Fruit fly (Drosophila melanogaster) whole organism, wandering third instar larva: ENCODE data around the gene CG14096.
A peak's percentile ranks its signal among the peaks of the same experiment; 100 is the strongest.
"Not testable (repeated sequence)": the region's sequence is repeated elsewhere in the genome, so short reads cannot be mapped to it uniquely, and the experiment has no call there.

Source experiments
- Abd-B ChIP-seq: fragments of >200 bp; optimal IDR thresholded peaks from 2 replicates; lab custom pipeline; 2017; ENCODE audit warnings: missing biosample characterization, missing genetic modification characterization
- CG32264 ChIP-seq: fragments of 200-800 bp; sonication (Bioruptor generic); optimal IDR thresholded peaks from 2 replicates; lab custom pipeline; 2016; ENCODE audit warnings: missing biosample characterization, missing genetic modification characterization
- CG9705 ChIP-seq: fragments of 200-800 bp; sonication (Bioruptor generic); optimal IDR thresholded peaks from 2 replicates; lab custom pipeline; 2018; ENCODE audit warnings: missing biosample characterization, mild to moderate bottlenecking, missing genetic modification characterization
- CrebA ChIP-seq: fragments of 200-800 bp; sonication (Bioruptor generic); optimal IDR thresholded peaks from 2 replicates; lab custom pipeline; 2016; ENCODE audit warnings: missing biosample characterization, mild to moderate bottlenecking, missing genetic modification characterization, borderline replicate concordance
- Dfd ChIP-seq: fragments of >200 bp; optimal IDR thresholded peaks from 2 replicates; lab custom pipeline; 2017; ENCODE audit warnings: missing biosample characterization, missing genetic modification characterization
- Dif ChIP-seq: fragments of 200-275, 200-300 bp; sonication (Bioruptor generic); optimal IDR thresholded peaks from 2 replicates; lab custom pipeline; 2018; ENCODE audit warnings: missing biosample characterization, missing genetic modification characterization; ENCODE audit not compliant: partially characterized antibody
- GATAd ChIP-seq: sonication (Bioruptor generic); optimal IDR thresholded peaks from 2 replicates; lab custom pipeline; 2016; ENCODE audit warnings: missing biosample characterization, missing genetic modification characterization
- HLH106 ChIP-seq: fragments of 200-800 bp; optimal IDR thresholded peaks from 3 replicates; lab custom pipeline; 2019; ENCODE audit warnings: missing biosample characterization, mild to moderate bottlenecking, missing genetic modification characterization, moderate library complexity
- Hnf4 ChIP-seq: fragments of 200-800 bp; sonication (Bioruptor generic); optimal IDR thresholded peaks from 2 replicates; lab custom pipeline; 2016; ENCODE audit warnings: missing biosample characterization, mild to moderate bottlenecking, missing genetic modification characterization
- Hr78 ChIP-seq: fragments of >200 bp; optimal IDR thresholded peaks from 2 replicates; lab custom pipeline; 2017; ENCODE audit warnings: missing biosample characterization, missing genetic modification characterization
- Hr83 ChIP-seq: fragments of 200-300 bp; sonication (Bioruptor generic); optimal IDR thresholded peaks from 2 replicates; lab custom pipeline; 2016; ENCODE audit warnings: missing biosample characterization, mild to moderate bottlenecking, missing genetic modification characterization, moderate library complexity; ENCODE audit not compliant: poor library complexity, severe bottlenecking
- Jra ChIP-seq: sonication (Bioruptor generic); optimal IDR thresholded peaks from 2 replicates; lab custom pipeline; 2016; ENCODE audit warnings: missing biosample characterization, missing genetic modification characterization
- Mio ChIP-seq: sonication (Bioruptor generic); optimal IDR thresholded peaks from 2 replicates; lab custom pipeline; 2016; ENCODE audit warnings: missing biosample characterization, missing genetic modification characterization
- Myc ChIP-seq: fragments of >200 bp; optimal IDR thresholded peaks from 2 replicates; lab custom pipeline; 2017
- N ChIP-seq: fragments of >200 bp; optimal IDR thresholded peaks from 2 replicates; lab custom pipeline; 2018; ENCODE audit warnings: missing biosample characterization, missing external identifiers, missing genetic modification characterization
- OdsH ChIP-seq: fragments of 200-800 bp; sonication (Bioruptor generic); optimal IDR thresholded peaks from 2 replicates; lab custom pipeline; 2016; ENCODE audit warnings: missing biosample characterization, mild to moderate bottlenecking, missing genetic modification characterization
- Rel ChIP-seq, 2 experiments: fragments of 200-800 bp; sonication (Bioruptor generic) in 1 of 2; optimal IDR thresholded peaks; 2 replicates in 1 of 2; 3 replicates in 1 of 2; lab custom pipeline; 2016 to 2019; ENCODE audit warnings: mild to moderate bottlenecking in 2 of 2, missing biosample characterization in 2 of 2, missing genetic modification characterization in 2 of 2, moderate library complexity in 1 of 2
- Sp1 ChIP-seq: fragments of 200-800 bp; sonication (Bioruptor generic); optimal IDR thresholded peaks from 3 replicates; lab custom pipeline; 2019; ENCODE audit warnings: missing biosample characterization, mild to moderate bottlenecking, missing genetic modification characterization, moderate library complexity
- Vsx2 ChIP-seq: fragments of 200-300, 225-300 bp; sonication (Bioruptor generic); optimal IDR thresholded peaks from 2 replicates; lab custom pipeline; 2018; ENCODE audit warnings: missing biosample characterization, missing genetic modification characterization; ENCODE audit not compliant: partially characterized antibody
- br ChIP-seq: fragments of 200-800 bp; sonication (Bioruptor generic); optimal IDR thresholded peaks from 2 replicates; lab custom pipeline; 2016; ENCODE audit warnings: missing biosample characterization, missing genetic modification characterization
- brk ChIP-seq: fragments of 200-800 bp; sonication (Bioruptor generic); optimal IDR thresholded peaks from 2 replicates; lab custom pipeline; 2016; ENCODE audit warnings: missing biosample characterization, mild to moderate bottlenecking, missing genetic modification characterization
- dl ChIP-seq, 2 experiments: fragments of 175-275, 200-275 bp in 1 of 2; fragments of 200-275 bp in 1 of 2; sonication (Bioruptor generic); optimal IDR thresholded peaks; lab custom pipeline; 2018; ENCODE audit warnings: mild to moderate bottlenecking in 2 of 2, missing biosample characterization in 2 of 2, missing genetic modification characterization in 2 of 2, moderate library complexity in 2 of 2; ENCODE audit not compliant: partially characterized antibody in 2 of 2, insufficient read depth in 1 of 2
- dmrt93B ChIP-seq: fragments of 200-800 bp; sonication (Bioruptor generic); optimal IDR thresholded peaks from 2 replicates; lab custom pipeline; 2018; ENCODE audit warnings: missing biosample characterization, mild to moderate bottlenecking, missing genetic modification characterization
- dsf ChIP-seq: sonication (Bioruptor generic); optimal IDR thresholded peaks from 2 replicates; lab custom pipeline; 2016; ENCODE audit warnings: missing biosample characterization, missing genetic modification characterization, borderline replicate concordance
- ey ChIP-seq: fragments of 200-800 bp; sonication (Bioruptor generic); optimal IDR thresholded peaks from 2 replicates; lab custom pipeline; 2016; ENCODE audit warnings: missing biosample characterization, missing genetic modification characterization
- foxo ChIP-seq, 2 experiments: fragments of 200-800 bp; sonication (Bioruptor generic); optimal IDR thresholded peaks; 2 replicates in 1 of 2; 3 replicates in 1 of 2; lab custom pipeline; 2016 to 2017; ENCODE audit warnings: missing biosample characterization in 2 of 2, missing genetic modification characterization in 2 of 2
- fru ChIP-seq: fragments of 200-800 bp; sonication (Bioruptor generic); optimal IDR thresholded peaks from 3 replicates; lab custom pipeline; 2016; ENCODE audit warnings: missing biosample characterization, mild to moderate bottlenecking, missing genetic modification characterization
- h ChIP-seq: fragments of 200-800 bp; sonication (Bioruptor generic); optimal IDR thresholded peaks from 3 replicates; lab custom pipeline; 2016; ENCODE audit warnings: missing biosample characterization, mild to moderate bottlenecking, missing genetic modification characterization
- jim ChIP-seq: fragments of 175-275, 200-325 bp; sonication (Bioruptor generic); optimal IDR thresholded peaks from 2 replicates; lab custom pipeline; 2016; ENCODE audit warnings: missing biosample characterization, mild to moderate bottlenecking, missing genetic modification characterization
- lola ChIP-seq: fragments of >200 bp; optimal IDR thresholded peaks from 2 replicates; lab custom pipeline; 2017; ENCODE audit warnings: missing biosample characterization, missing genetic modification characterization
- pan ChIP-seq: fragments of >200 bp; optimal IDR thresholded peaks from 2 replicates; lab custom pipeline; 2017
- psq ChIP-seq: fragments of 200-800 bp; sonication (Bioruptor generic); optimal IDR thresholded peaks from 3 replicates; lab custom pipeline; 2017; ENCODE audit warnings: missing biosample characterization, mild to moderate bottlenecking, missing genetic modification characterization, moderate library complexity
- rgr ChIP-seq: fragments of 200-800 bp; sonication (Bioruptor generic); optimal IDR thresholded peaks from 3 replicates; lab custom pipeline; 2016; ENCODE audit warnings: missing biosample characterization, mild to moderate bottlenecking, missing genetic modification characterization
- sage ChIP-seq: fragments of 200-800 bp; sonication (Bioruptor generic); optimal IDR thresholded peaks from 2 replicates; lab custom pipeline; 2016; ENCODE audit warnings: missing biosample characterization, mild to moderate bottlenecking, missing genetic modification characterization
- sv ChIP-seq: fragments of 200-800 bp; sonication (Bioruptor generic); optimal IDR thresholded peaks from 3 replicates; lab custom pipeline; 2016; ENCODE audit warnings: missing biosample characterization, missing genetic modification characterization
- tai ChIP-seq: sonication (Bioruptor generic); optimal IDR thresholded peaks from 2 replicates; lab custom pipeline; 2016; ENCODE audit warnings: missing biosample characterization, missing genetic modification characterization
- usp ChIP-seq: fragments of >200 bp; optimal IDR thresholded peaks from 2 replicates; lab custom pipeline; 2017; ENCODE audit warnings: missing biosample characterization, missing genetic modification characterization
- woc ChIP-seq: sonication (Bioruptor generic); optimal IDR thresholded peaks from 2 replicates; lab custom pipeline; 2016; ENCODE audit warnings: missing biosample characterization, mild to moderate bottlenecking, missing genetic modification characterization

The CG14096 gene

DNA sequence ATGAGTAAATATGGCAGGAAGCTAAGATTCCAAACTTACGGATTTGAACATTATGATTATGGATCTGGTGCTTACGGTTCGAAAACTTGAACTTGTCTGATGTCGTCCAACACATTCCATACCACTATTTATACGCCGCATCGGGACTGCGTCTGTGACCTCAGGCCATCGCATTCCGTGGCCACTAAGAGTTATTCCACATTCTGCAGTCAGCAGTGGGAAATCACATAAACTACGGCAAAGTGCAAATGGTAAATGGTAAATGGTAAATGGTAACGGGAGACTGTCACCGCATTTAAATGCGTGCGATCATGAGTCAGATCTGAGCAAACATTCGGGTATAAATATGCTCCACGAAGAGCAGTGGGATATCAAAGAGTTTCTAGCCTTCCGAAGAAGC, at the start of gene CG14096, which contains the start of gene CG32214:
CG14096 (minus strand) TSS at position 101 of the 400 bp plus-strand sequence.
CG32214 (plus strand) TSS at position 368 of the 400 bp plus-strand sequence.
- not testable (repeated sequence) for TF ChIP-seq sage; dl (GFP tag; optimal IDR thresholded peaks at IDR 0.05; lab: Kevin White, UChicago; ENCODE audit: insufficient read depth in 1 of 2, partially characterized antibody in 2 of 2); Myc (lab: Kevin White, UChicago)

dm6 chr3L:19516547-19516946, 49.7 kb upstream of the CG14096 start:
- TF ChIP-seq fru (GFP tag; lab: Kevin White, UChicago) (peak; percentile 55), h (peak; percentile 62), dsf (no peak), Myc (lab: Kevin White, UChicago) (peak; percentile 42), ey (GFP tag; lab: Kevin White, UChicago) (no peak), Dfd (GFP tag; lab: Kevin White, UChicago) (no peak), br (GFP tag; lab: Kevin White, UChicago) (peak; percentile 47), dmrt93B (GFP tag; lab: Kevin White, UChicago) (peak; percentile 84), Hr83 (GFP tag; lab: Kevin White, UChicago) (peak; percentile 83), CG32264 (GFP tag; lab: Kevin White, UChicago) (no peak), rgr (GFP tag; lab: Kevin White, UChicago) (peak; percentile 65), sv (GFP tag; lab: Kevin White, UChicago) (peak; percentile 60), N (GFP tag; lab: Kevin White, UChicago) (no peak), brk (no peak), HLH106 (tag; lab: Kevin White, UChicago) (peak; percentile 66), CG9705 (GFP tag; lab: Kevin White, UChicago) (peak; percentile 73), pan (lab: Kevin White, UChicago) (no peak), Dif (GFP tag; lab: Kevin White, UChicago) (no peak), GATAd (no peak), CrebA (GFP tag; lab: Kevin White, UChicago) (no peak), Hnf4 (no peak), tai (GFP tag; lab: Kevin White, UChicago) (no peak), Sp1 (GFP tag; lab: Kevin White, UChicago) (no peak)

DNA sequence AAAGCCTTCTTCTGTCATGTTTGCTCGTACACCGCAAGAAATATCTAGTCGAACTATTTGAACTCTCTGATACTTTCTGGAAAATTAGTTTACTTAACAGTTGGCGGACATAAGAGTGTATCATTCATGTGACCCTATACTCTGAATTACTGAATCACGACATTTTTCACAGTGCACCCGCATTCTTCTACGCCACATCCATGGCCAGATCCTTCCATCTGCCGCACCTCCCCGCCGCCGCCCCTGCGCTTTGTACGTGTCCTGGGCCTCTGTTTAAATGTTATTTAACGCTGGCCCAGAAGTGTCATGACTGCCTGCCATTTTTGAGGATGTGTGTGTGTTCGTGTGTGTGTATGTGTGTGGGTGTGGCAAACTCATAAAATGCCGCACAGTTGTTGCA, 45.8 kb upstream of the CG14096 start:
- TF ChIP-seq lola (GFP tag; lab: Kevin White, UChicago) = no peak
- peak; percentile 70 for TF ChIP-seq Dfd (GFP tag; lab: Kevin White, UChicago)
- no peak for TF ChIP-seq OdsH (GFP tag; lab: Kevin White, UChicago)
- TF ChIP-seq, all 38 proteins: peak for 1

DNA sequence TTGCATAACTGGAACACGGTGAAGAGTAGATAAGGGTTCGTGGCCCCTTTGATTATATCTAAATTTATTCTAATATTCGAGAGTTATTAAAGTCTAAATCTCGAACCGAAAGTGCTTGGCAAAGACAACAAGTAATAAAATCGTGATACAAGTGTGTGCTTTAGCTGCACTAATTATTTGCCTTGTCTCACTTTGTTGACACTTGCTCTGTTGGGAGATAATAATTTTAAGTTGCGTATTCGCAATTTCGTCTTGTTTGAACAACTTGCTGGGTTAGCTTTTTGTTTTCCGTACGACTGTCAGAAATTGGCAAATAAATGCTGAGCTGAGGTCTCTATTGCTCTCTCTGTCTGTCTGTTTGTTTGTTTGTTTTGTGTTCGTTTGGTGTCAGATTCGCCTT, 37.8 kb upstream of the CG14096 start:
- no peak for TF ChIP-seq pan (lab: Kevin White, UChicago)
- no peak for TF ChIP-seq ey (GFP tag; lab: Kevin White, UChicago)
- TF ChIP-seq rgr (GFP tag; lab: Kevin White, UChicago) = peak; percentile 66
- peak in 1 of 2 experiments; percentile 38 for TF ChIP-seq foxo (GFP tag; optimal IDR thresholded peaks at IDR 0.05; lab: Kevin White, UChicago)
- TF ChIP-seq Hr78 (GFP tag; lab: Kevin White, UChicago) = no peak
- peak; percentile 7 for TF ChIP-seq tai (GFP tag; lab: Kevin White, UChicago)
- TF ChIP-seq CrebA (GFP tag; lab: Kevin White, UChicago) = no peak
- peak; percentile 34 for TF ChIP-seq br (GFP tag; lab: Kevin White, UChicago)
- no peak for TF ChIP-seq Dif (GFP tag; lab: Kevin White, UChicago)
- TF ChIP-seq OdsH (GFP tag; lab: Kevin White, UChicago) = peak; percentile 60
- TF ChIP-seq fru (GFP tag; lab: Kevin White, UChicago) = peak; percentile 44
- TF ChIP-seq h = peak; percentile 73
- TF ChIP-seq lola (GFP tag; lab: Kevin White, UChicago) = no peak
- no peak for TF ChIP-seq sage
- TF ChIP-seq Hr83 (GFP tag; lab: Kevin White, UChicago) = peak; percentile 71
- no peak for TF ChIP-seq dsf
- no peak for TF ChIP-seq woc
- TF ChIP-seq HLH106 (tag; lab: Kevin White, UChicago) = no peak
- no peak for TF ChIP-seq jim (GFP tag; lab: Kevin White, UChicago)
- TF ChIP-seq Sp1 (GFP tag; lab: Kevin White, UChicago) = no peak
- TF ChIP-seq brk = no peak
- TF ChIP-seq Myc (lab: Kevin White, UChicago) = no peak
- no peak for TF ChIP-seq usp (GFP tag; lab: Kevin White, UChicago)
- no peak for TF ChIP-seq Mio (GFP tag; lab: Kevin White, UChicago)
- peak; percentile 47 for TF ChIP-seq Hnf4
- TF ChIP-seq dmrt93B (GFP tag; lab: Kevin White, UChicago) = no peak
- TF ChIP-seq Rel (GFP tag; optimal IDR thresholded peaks at IDR 0.05; lab: Kevin White, UChicago) = no peak
- TF ChIP-seq Rel (tag; optimal IDR thresholded peaks at IDR 0.05; lab: Kevin White, UChicago) = no peak
- no peak for TF ChIP-seq Abd-B
- TF ChIP-seq psq (GFP tag; lab: Kevin White, UChicago) = no peak
- no peak for TF ChIP-seq N (GFP tag; lab: Kevin White, UChicago)
- TF ChIP-seq CG32264 (GFP tag; lab: Kevin White, UChicago) = no peak
- TF ChIP-seq Jra = peak; percentile 17
- TF ChIP-seq CG9705 (GFP tag; lab: Kevin White, UChicago) = no peak
- no peak for TF ChIP-seq Dfd (GFP tag; lab: Kevin White, UChicago)
- no peak for TF ChIP-seq sv (GFP tag; lab: Kevin White, UChicago)
- no peak for TF ChIP-seq GATAd
- no peak for TF ChIP-seq dl (GFP tag; optimal IDR thresholded peaks at IDR 0.05; lab: Kevin White, UChicago; ENCODE audit: insufficient read depth in 1 of 2, partially characterized antibody in 2 of 2)
- no peak for TF ChIP-seq Vsx2 (GFP tag; lab: Kevin White, UChicago)
